Fruit fly (Drosophila melanogaster): ENCODE data around the gene CG42759.

dm6 chr3R:10125477-10125876, 17.4 kb upstream of the CG42759 start, which contains the start of gene knk:
- TF ChIP-seq Mnt (GFP tag; optimal IDR thresholded peaks at IDR 0.05) (no peak), CG12768 (GFP tag; optimal IDR thresholded peaks at IDR 0.05) (no peak)
